Worm (Caenorhabditis elegans): ENCODE data around the gene C39H7.4.

C39H7.4 gene

DNA sequence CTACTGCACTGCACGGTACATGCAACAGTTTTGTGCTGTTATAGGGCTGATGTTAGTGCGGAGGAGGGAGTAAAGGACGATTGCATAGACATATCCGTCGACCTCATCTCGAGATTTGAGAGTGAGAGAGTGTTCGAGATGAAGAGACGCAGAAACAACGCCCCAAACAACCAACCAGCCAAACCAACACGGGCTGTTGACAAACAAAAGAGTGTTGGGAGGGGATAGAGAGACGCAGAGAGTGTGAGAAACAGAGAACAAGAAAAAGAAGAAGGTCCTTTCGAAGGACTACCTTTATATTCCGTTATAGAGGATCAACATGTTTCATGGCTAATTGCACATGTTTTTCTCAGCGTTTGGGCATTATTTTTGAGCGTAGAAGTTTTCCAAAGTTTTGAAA lies 14.1 kb downstream of the C39H7.4 start (continued):
- TF ChIP-seq Y105C5A.15 (GFP tag; IDR thresholded peaks at IDR 0.05) (no peak), snpc-1.2 (GFP tag; IDR thresholded peaks at IDR 0.05) (peak; percentile 47; the same call in 1 of the 2 replicates), T26A8.4 (GFP tag; IDR thresholded peaks at IDR 0.05) (peak; percentile 34; the same call in 1 of the 2 replicates), dmd-6 (GFP tag; IDR thresholded peaks at IDR 0.05) (no peak), pqm-1 (tag; optimal IDR thresholded peaks at IDR 0.05) (no peak), sdz-12 (GFP tag; optimal IDR thresholded peaks at IDR 0.05) (no peak), ceh-82 (tag; optimal IDR thresholded peaks at IDR 0.05) (no peak), daf-19 (GFP tag; conservative IDR thresholded peaks at IDR 0.05) (no peak), Y75B8A.6 (GFP tag; IDR thresholded peaks at IDR 0.05) (no peak), daf-16 (GFP tag; optimal IDR thresholded peaks at IDR 0.05) (peak in 1 of 2 experiments; percentile 84), daf-16 (tag; optimal IDR thresholded peaks at IDR 0.05) (peak; percentile 2), zip-2 (tag; optimal IDR thresholded peaks at IDR 0.05) (no peak), nhr-6 (tag; optimal IDR thresholded peaks at IDR 0.05) (peak; percentile 44)

DNA sequence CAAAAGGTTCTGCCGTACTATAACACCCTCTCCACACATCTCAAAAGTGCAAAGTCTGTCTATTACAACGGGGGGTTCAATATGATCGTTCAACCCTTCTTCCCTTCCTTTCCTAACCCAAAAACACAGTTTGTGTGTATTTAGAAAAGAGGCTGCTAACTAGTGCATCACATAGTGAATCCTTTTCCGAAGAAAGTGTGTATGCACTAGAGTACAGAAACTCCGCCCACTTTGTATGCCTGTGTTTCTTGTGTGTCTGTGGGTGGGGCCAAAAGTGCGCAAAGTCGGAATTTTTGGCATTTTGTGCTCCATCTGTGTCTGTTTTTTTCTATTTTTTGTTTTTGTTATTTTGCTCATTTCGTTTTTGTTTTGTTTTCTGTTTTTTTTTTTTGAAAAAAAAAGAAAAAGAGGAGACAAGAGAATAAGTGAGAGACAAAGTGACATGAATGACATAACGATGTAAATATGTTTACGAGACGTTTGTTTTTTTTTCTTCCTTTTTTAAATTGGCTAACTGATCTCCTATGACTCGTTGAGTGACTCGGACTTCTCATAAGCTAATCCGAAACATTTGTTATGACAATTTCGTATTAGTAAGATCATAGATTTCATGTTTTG lies 15.8 kb downstream of the C39H7.4 start:
- TF ChIP-seq cey-2 (tag; optimal IDR thresholded peaks at IDR 0.05; ENCODE audit: borderline replicate concordance, insufficient read depth) (no peak), unc-62 (GFP tag; optimal IDR thresholded peaks at IDR 0.05 in 1 of 2) (no peak), unc-62 (tag; optimal IDR thresholded peaks at IDR 0.05) (no peak), ama-1 (optimal IDR thresholded peaks at IDR 0.05) (peak; percentile 45), rbr-2 (tag; optimal IDR thresholded peaks at IDR 0.05) (peak; percentile 26), hif-1 (tag; optimal IDR thresholded peaks at IDR 0.05) (peak in 1 of 2 experiments; percentile 0), nhr-28 (tag; optimal IDR thresholded peaks at IDR 0.05) (peak; percentile 71), daf-16 (GFP tag; optimal IDR thresholded peaks at IDR 0.05) (peak in 1 of 2 experiments; percentile 91), daf-16 (tag; optimal IDR thresholded peaks at IDR 0.05) (peak; percentile 26), dmd-9 (GFP tag; IDR thresholded peaks at IDR 0.05) (0 out of 2 replicates have a peak, but pooled peaks have one; percentile 22)

- TF ChIP-seq lim-7 (GFP tag; IDR thresholded peaks at IDR 0.05) (no peak), hlh-30 (tag; optimal IDR thresholded peaks at IDR 0.05; ENCODE audit: insufficient read depth) (peak; percentile 23), zip-2 (tag; optimal IDR thresholded peaks at IDR 0.05) (no peak), ztf-7 (tag; optimal IDR thresholded peaks at IDR 0.05) (no peak), lir-3 (tag; optimal IDR thresholded peaks at IDR 0.05) (no peak)
Measured at ce11 chrIV:5595567-5595966, 18.8 kb downstream of the C39H7.4 start.

- no peak for TF ChIP-seq ZK337.2 (GFP tag; IDR thresholded peaks at IDR 0.05)
- TF ChIP-seq pha-4 (GFP tag; IDR thresholded peaks at IDR 0.05) = no peak
- TF ChIP-seq pha-4 (tag; optimal IDR thresholded peaks at IDR 0.05) = peak; percentile 93
- peak; percentile 47 for TF ChIP-seq nhr-6 (tag; optimal IDR thresholded peaks at IDR 0.05)
- peak; percentile 34 for TF ChIP-seq jun-1 (tag; optimal IDR thresholded peaks at IDR 0.05)
- peak; percentile 57 for TF ChIP-seq mep-1 (tag; optimal IDR thresholded peaks at IDR 0.05)
- TF ChIP-seq hif-1 (tag; optimal IDR thresholded peaks at IDR 0.05) = peak in 1 of 2 experiments; percentile 36
- TF ChIP-seq lin-13 (GFP tag; optimal IDR thresholded peaks at IDR 0.05) = peak; percentile 8
- TF ChIP-seq mes-2 (tag; optimal IDR thresholded peaks at IDR 0.05; ENCODE audit: poor library complexity, severe bottlenecking) = peak; percentile 23
- TF ChIP-seq daf-16 (GFP tag; optimal IDR thresholded peaks at IDR 0.05) = peak in 1 of 2 experiments; percentile 99
- TF ChIP-seq daf-16 (tag; optimal IDR thresholded peaks at IDR 0.05) = peak; percentile 93
- peak; percentile 61 for TF ChIP-seq rbr-2 (tag; optimal IDR thresholded peaks at IDR 0.05)
- TF ChIP-seq nhr-42 (GFP tag; IDR thresholded peaks at IDR 0.05) = no peak
- TF ChIP-seq snpc-1.2 (GFP tag; IDR thresholded peaks at IDR 0.05) = no peak
- peak; percentile 58; the same call in 1 of the 2 replicates for TF ChIP-seq ceh-20 (GFP tag; IDR thresholded peaks at IDR 0.05)
- TF ChIP-seq lin-39 (tag; optimal IDR thresholded peaks at IDR 0.05) = no peak
- TF ChIP-seq nhr-77 (tag; optimal IDR thresholded peaks at IDR 0.05) = peak; percentile 8
- TF ChIP-seq ama-1 (optimal IDR thresholded peaks at IDR 0.05) = peak; percentile 16
- TF ChIP-seq aha-1 (tag) = peak; percentile 88
- TF ChIP-seq ZK546.5 (tag; optimal IDR thresholded peaks at IDR 0.05) = no peak
- TF ChIP-seq F44E2.7 (GFP tag; IDR thresholded peaks at IDR 0.05) = no peak
- TF ChIP-seq nhr-28 (tag; optimal IDR thresholded peaks at IDR 0.05) = peak; percentile 62
- TF ChIP-seq T26A8.4 (GFP tag; IDR thresholded peaks at IDR 0.05) = peak; percentile 50; the same call in 1 of the 2 replicates
- TF ChIP-seq vab-7 (GFP tag; IDR thresholded peaks at IDR 0.05) = no peak
- peak; percentile 92 for TF ChIP-seq nhr-11 (tag; optimal IDR thresholded peaks at IDR 0.05)
- TF ChIP-seq hlh-11 (tag; optimal IDR thresholded peaks at IDR 0.05) = peak; percentile 90
- TF ChIP-seq dve-1 (tag; optimal IDR thresholded peaks at IDR 0.05; ENCODE audit: insufficient read depth) = peak; percentile 71
- peak in 1 of 2 experiments; percentile 78 for TF ChIP-seq mdl-1 (tag; optimal IDR thresholded peaks at IDR 0.05)
- TF ChIP-seq mxl-3 (GFP tag; optimal IDR thresholded peaks at IDR 0.05) = peak; percentile 29
Measured at ce11 chrIV:5593804-5594214, 20.6 kb downstream of the C39H7.4 start.
